Worm (Caenorhabditis elegans): ENCODE measurements around the gene grl-1.

ce11 chrV:5582308-5582707, 48.7 kb upstream of the grl-1 start:
- TF ChIP-seq ama-1 (optimal IDR thresholded peaks at IDR 0.05) (no peak), lin-11 (tag; optimal IDR thresholded peaks at IDR 0.05) (no peak), mdl-1 (tag; optimal IDR thresholded peaks at IDR 0.05) (no peak), egl-27 (tag; optimal IDR thresholded peaks at IDR 0.05) (no peak), lin-39 (tag; optimal IDR thresholded peaks at IDR 0.05) (no peak), alr-1 (tag; optimal IDR thresholded peaks at IDR 0.05) (no peak), nhr-25 (tag; optimal IDR thresholded peaks at IDR 0.05) (no peak), mab-5 (tag; optimal IDR thresholded peaks at IDR 0.05) (no peak), ztf-11 (tag; optimal IDR thresholded peaks at IDR 0.05) (no peak), unc-39 (tag; optimal IDR thresholded peaks at IDR 0.05) (no peak), blmp-1 (tag; optimal IDR thresholded peaks at IDR 0.05; ENCODE audit: insufficient read depth) (no peak)
